Fruit fly (Drosophila melanogaster) whole organism: Measurements from ENCODE around the gene rno.

Experiments used
- CG8478 ChIP-seq: fragments of >200 bp; optimal IDR thresholded peaks from 2 replicates; lab custom pipeline; 2018; ENCODE audit warnings: inconsistent platforms
- Dll ChIP-seq: fragments of >200 bp; optimal IDR thresholded peaks from 2 replicates; lab custom pipeline; 2017
- EcR ChIP-seq, 2 experiments: fragments of >200 bp; optimal IDR thresholded peaks; 2 replicates each; lab custom pipeline; 2017; ENCODE audit warnings: missing biosample characterization in 2 of 2, missing genetic modification characterization in 2 of 2, missing genetic modification reagents in 2 of 2
- psq ChIP-seq: fragments of >200 bp; optimal IDR thresholded peaks from 2 replicates; lab custom pipeline; 2017
- usp ChIP-seq: fragments of >200 bp; optimal IDR thresholded peaks from 2 replicates; lab custom pipeline; 2017; ENCODE audit warnings: missing biosample characterization, missing genetic modification characterization, mixed read lengths

DNA sequence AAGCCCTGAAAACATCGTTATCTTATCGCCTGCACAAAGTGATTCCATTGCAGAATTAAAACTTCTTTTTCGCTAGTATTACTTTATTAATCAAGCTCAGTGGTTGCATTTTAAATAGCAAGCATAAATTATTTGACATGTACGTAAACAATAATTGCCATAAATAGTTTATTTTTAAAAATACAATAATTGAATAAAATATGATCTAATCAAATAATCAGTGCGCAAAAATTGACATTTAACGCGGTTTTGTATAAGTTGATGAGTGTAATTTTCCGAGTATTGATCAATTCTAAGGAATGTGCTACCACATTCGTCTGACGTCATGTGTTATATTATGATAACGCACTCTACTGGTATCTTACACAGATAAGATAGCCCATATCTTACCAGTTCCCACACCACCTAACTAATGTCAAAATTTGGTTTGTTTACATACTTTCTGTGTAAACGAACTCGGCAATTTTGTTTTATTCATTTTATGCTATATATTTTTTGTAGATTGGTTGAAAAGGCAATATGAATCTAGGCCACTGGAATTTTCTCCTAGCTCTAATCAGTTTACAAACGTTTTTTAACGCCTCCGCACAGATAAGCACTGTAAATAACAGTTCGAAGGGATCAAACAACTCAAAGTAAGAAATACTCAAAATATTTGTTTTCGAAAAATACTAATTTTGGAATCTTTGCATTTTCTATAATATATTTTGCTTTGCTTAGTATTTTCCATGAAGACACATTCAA lies 48.1 kb upstream of the rno start, which contains the start of gene mthl14:
- no peak for TF ChIP-seq usp (GFP tag; lab: Kevin White, UChicago)
- TF ChIP-seq psq (lab: Kevin White, UChicago) = no peak
- no peak for TF ChIP-seq Dll (lab: Kevin White, UChicago)
- TF ChIP-seq EcR (GFP tag; optimal IDR thresholded peaks at IDR 0.05; lab: Kevin White, UChicago) = no peak
- no peak for TF ChIP-seq CG8478 (lab: Kevin White, UChicago)
